4 fruit fly cellular contexts compared by ENCODE assay signal in the genomic region with DNA sequence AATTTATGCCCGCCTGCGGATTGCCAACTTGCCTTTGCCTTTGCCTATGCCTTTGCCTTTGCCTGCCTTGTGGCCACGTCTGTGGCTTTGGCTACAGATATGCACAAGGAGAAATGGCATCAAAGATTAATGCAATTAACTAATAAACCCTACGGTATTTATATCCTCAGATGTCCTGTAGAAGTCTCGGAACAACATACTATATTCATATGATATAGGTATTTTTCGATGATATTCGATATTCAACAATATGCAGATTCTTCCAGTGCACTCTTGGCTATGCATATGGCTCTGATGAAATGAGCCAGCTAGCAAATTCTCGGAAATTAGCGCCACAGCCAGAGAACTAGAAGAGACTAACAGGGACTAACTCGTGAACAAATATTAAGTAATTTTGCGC.
A peak's percentile ranks its signal among the peaks of the same experiment; 100 is the strongest.
TF ChIP-seq lines count a peak whose summit lies in the region.

No protein-coding gene starts in this region.

- TF ChIP-seq CTCF in whole organism, embryonic (GFP tag; optimal IDR thresholded peaks at IDR 0.05; lab: Kevin White, UChicago) = no peak

TF ChIP-seq in whole organism, embryonic, 481 proteins besides CTCF, POLR2A, EP300 and RAD21:
- TF ChIP-seq CG8944 (GFP tag; optimal IDR thresholded peaks at IDR 0.05; lab: Kevin White, UChicago) = no peak
- TF ChIP-seq sens (GFP tag; lab: Kevin White, UChicago) = peak; percentile 23
- TF ChIP-seq Ada2b (GFP tag; IDR thresholded peaks at IDR 0.05; lab: Robert Waterston, UW) = no peak
- no peak for TF ChIP-seq CoRest (tag; optimal IDR thresholded peaks at IDR 0.05; lab: Kevin White, UChicago)
- no peak for TF ChIP-seq CG4707 (GFP tag; optimal IDR thresholded peaks at IDR 0.05; lab: Kevin White, UChicago)
- no peak for TF ChIP-seq hkb (optimal IDR thresholded peaks at IDR 0.05; lab: Kevin White, UChicago)
- no peak for TF ChIP-seq hkb (GFP tag; IDR thresholded peaks at IDR 0.05; lab: Robert Waterston, UW)
- TF ChIP-seq fu2 (GFP tag; optimal IDR thresholded peaks at IDR 0.05; lab: Kevin White, UChicago) = no peak
- peak; percentile 80 for TF ChIP-seq Drgx (GFP tag; IDR thresholded peaks at IDR 0.05; lab: Robert Waterston, UW)
- TF ChIP-seq ind (GFP tag; optimal IDR thresholded peaks at IDR 0.05; lab: Kevin White, UChicago) = no peak
- TF ChIP-seq CG7357 (GFP tag; IDR thresholded peaks at IDR 0.05; lab: Robert Waterston, UW) = no peak
- TF ChIP-seq CG8359 (GFP tag; optimal IDR thresholded peaks at IDR 0.05; lab: Kevin White, UChicago; ENCODE audit: borderline replicate concordance) = no peak
- no peak for TF ChIP-seq Dll (GFP tag; IDR thresholded peaks at IDR 0.05; lab: Robert Waterston, UW; ENCODE audit: partially characterized antibody)
- no peak for TF ChIP-seq CG8290 (GFP tag; optimal IDR thresholded peaks at IDR 0.05; lab: Kevin White, UChicago)
- peak in 1 of 2 experiments; percentile 8 for TF ChIP-seq CG8290 (tag; optimal IDR thresholded peaks at IDR 0.05; lab: Kevin White, UChicago)
- peak; percentile 30 for TF ChIP-seq nom (GFP tag; optimal IDR thresholded peaks at IDR 0.05; lab: Kevin White, UChicago)
- no peak for TF ChIP-seq Hr39 (optimal IDR thresholded peaks at IDR 0.05; lab: Kevin White, UChicago)
- TF ChIP-seq row (GFP tag; IDR thresholded peaks at IDR 0.05; lab: Robert Waterston, UW) = peak; percentile 16; the same call in 1 of the 3 replicates
- peak in 1 of 2 experiments; percentile 74 for TF ChIP-seq bsh (GFP tag; optimal IDR thresholded peaks at IDR 0.05; lab: Kevin White, UChicago)
- TF ChIP-seq lab (GFP tag; optimal IDR thresholded peaks at IDR 0.05; lab: Kevin White, UChicago) = peak; percentile 23
- TF ChIP-seq CG11456 (GFP tag; IDR thresholded peaks at IDR 0.05; lab: Robert Waterston, UW) = no peak

TF ChIP-seq in whole organism, prepupa, 60 proteins besides CTCF, POLR2A, EP300 and RAD21 (continues in another document):
- TF ChIP-seq esn (GFP tag; optimal IDR thresholded peaks at IDR 0.05; lab: Kevin White, UChicago) (peak; percentile 18), fd59A (GFP tag; optimal IDR thresholded peaks at IDR 0.05; lab: Kevin White, UChicago) (peak; percentile 72), CG32006 (GFP tag; optimal IDR thresholded peaks at IDR 0.05; lab: Kevin White, UChicago) (peak; percentile 73), Lpt (GFP tag; optimal IDR thresholded peaks at IDR 0.05; lab: Kevin White, UChicago) (peak; percentile 68), CG3032 (tag; optimal IDR thresholded peaks at IDR 0.05; lab: Kevin White, UChicago) (peak; percentile 83), CG8632 (GFP tag; optimal IDR thresholded peaks at IDR 0.05; lab: Kevin White, UChicago) (peak; percentile 19), spab (GFP tag; optimal IDR thresholded peaks at IDR 0.05; lab: Kevin White, UChicago) (peak; percentile 82), CG6854 (GFP tag; optimal IDR thresholded peaks at IDR 0.05; lab: Kevin White, UChicago) (no peak), Hr39 (GFP tag; optimal IDR thresholded peaks at IDR 0.05; lab: Kevin White, UChicago) (no peak), CG9139 (GFP tag; optimal IDR thresholded peaks at IDR 0.05; lab: Kevin White, UChicago) (peak; percentile 59), CG11762 (GFP tag; optimal IDR thresholded peaks at IDR 0.05; lab: Kevin White, UChicago; ENCODE audit: insufficient read depth) (peak; percentile 59), pdm3 (GFP tag; optimal IDR thresholded peaks at IDR 0.05; lab: Kevin White, UChicago) (peak; percentile 72), Eip78C (GFP tag; lab: Kevin White, UChicago) (peak; percentile 90), CG15336 (GFP tag; IDR thresholded peaks at IDR 0.05; lab: Robert Waterston, UW) (peak; percentile 79), CG8119 (GFP tag; IDR thresholded peaks at IDR 0.05; lab: Robert Waterston, UW) (peak; percentile 80), CG6163 (GFP tag; IDR thresholded peaks at IDR 0.05; lab: Robert Waterston, UW) (peak; percentile 87), CG4318 (GFP tag; optimal IDR thresholded peaks at IDR 0.05; lab: Kevin White, UChicago) (peak; percentile 55), CG1621 (tag; optimal IDR thresholded peaks at IDR 0.05; lab: Kevin White, UChicago) (peak; percentile 80), CG16779 (tag; optimal IDR thresholded peaks at IDR 0.05; lab: Kevin White, UChicago) (peak; percentile 57), dac (GFP tag; optimal IDR thresholded peaks at IDR 0.05; lab: Kevin White, UChicago) (peak; percentile 18), CG6276 (GFP tag; optimal IDR thresholded peaks at IDR 0.05; lab: Kevin White, UChicago) (peak; percentile 54), Gug (GFP tag; IDR thresholded peaks at IDR 0.05; lab: Robert Waterston, UW) (peak; percentile 71), Ets21C (GFP tag; optimal IDR thresholded peaks at IDR 0.05; lab: Kevin White, UChicago) (no peak)

TF ChIP-seq in whole organism, pupa, 21 proteins besides CTCF, POLR2A, EP300 and RAD21:
- TF ChIP-seq Pif1A (GFP tag; optimal IDR thresholded peaks at IDR 0.05; lab: Kevin White, UChicago) = peak; percentile 66
- peak; percentile 81 for TF ChIP-seq CG8301 (tag; optimal IDR thresholded peaks at IDR 0.05; lab: Kevin White, UChicago)
- TF ChIP-seq gl (tag; optimal IDR thresholded peaks at IDR 0.05; lab: Kevin White, UChicago) = peak; percentile 77
- TF ChIP-seq CG32121 (GFP tag; IDR thresholded peaks at IDR 0.05; lab: Robert Waterston, UW) = peak; percentile 33; the same call in 1 of the 2 replicates
- peak; percentile 82 for TF ChIP-seq fd96Ca (GFP tag; IDR thresholded peaks at IDR 0.05; lab: Robert Waterston, UW)
- peak; percentile 81 for TF ChIP-seq CG15710 (tag; optimal IDR thresholded peaks at IDR 0.05; lab: Kevin White, UChicago)
- TF ChIP-seq CG14655 (GFP tag; optimal IDR thresholded peaks at IDR 0.05; lab: Kevin White, UChicago) = peak; percentile 88
- TF ChIP-seq CG8159 (tag; optimal IDR thresholded peaks at IDR 0.05; lab: Kevin White, UChicago) = peak; percentile 81
- TF ChIP-seq CG4496 (GFP tag; IDR thresholded peaks at IDR 0.05; lab: Robert Waterston, UW) = peak; percentile 88
- TF ChIP-seq Ets98B (GFP tag; IDR thresholded peaks at IDR 0.05; lab: Robert Waterston, UW) = peak; percentile 74
- TF ChIP-seq Pif1B (GFP tag; optimal IDR thresholded peaks at IDR 0.05; lab: Kevin White, UChicago) = peak; percentile 77
- no peak for TF ChIP-seq Snoo (tag; optimal IDR thresholded peaks at IDR 0.05; lab: Kevin White, UChicago)
- TF ChIP-seq CG34367 (tag; optimal IDR thresholded peaks at IDR 0.05; lab: Kevin White, UChicago) = peak; percentile 80
- peak; percentile 89 for TF ChIP-seq CG17806 (tag; optimal IDR thresholded peaks at IDR 0.05; lab: Kevin White, UChicago)
- TF ChIP-seq rn (GFP tag; IDR thresholded peaks at IDR 0.05; lab: Robert Waterston, UW) = peak; percentile 34; the same call in 1 of the 2 replicates
- no peak for TF ChIP-seq EcR (GFP tag; optimal IDR thresholded peaks at IDR 0.05; lab: Kevin White, UChicago)
- peak; percentile 57; the same call in 1 of the 2 replicates for TF ChIP-seq CG12605 (GFP tag; IDR thresholded peaks at IDR 0.05; lab: Robert Waterston, UW)
- peak; percentile 86 for TF ChIP-seq CG9948 (tag; optimal IDR thresholded peaks at IDR 0.05; lab: Kevin White, UChicago)
- TF ChIP-seq CG13204 (GFP tag; optimal IDR thresholded peaks at IDR 0.05; lab: Kevin White, UChicago) = peak; percentile 40
- TF ChIP-seq CG10348 (GFP tag; IDR thresholded peaks at IDR 0.05; lab: Robert Waterston, UW) = no peak
- peak; percentile 42 for TF ChIP-seq D1 (tag; optimal IDR thresholded peaks at IDR 0.05; lab: Kevin White, UChicago)

TF ChIP-seq in whole organism, wandering third instar larva, 38 proteins besides CTCF, POLR2A, EP300 and RAD21:
- no peak for TF ChIP-seq Abd-B (GFP tag; optimal IDR thresholded peaks at IDR 0.05; lab: Kevin White, UChicago)
- TF ChIP-seq br (GFP tag; optimal IDR thresholded peaks at IDR 0.05; lab: Kevin White, UChicago) = no peak
- TF ChIP-seq Vsx2 (GFP tag; optimal IDR thresholded peaks at IDR 0.05; lab: Kevin White, UChicago; ENCODE audit: partially characterized antibody) = no peak
- no peak for TF ChIP-seq HLH106 (tag; optimal IDR thresholded peaks at IDR 0.05; lab: Kevin White, UChicago)
- TF ChIP-seq ey (GFP tag; optimal IDR thresholded peaks at IDR 0.05; lab: Kevin White, UChicago) = peak; percentile 6
- TF ChIP-seq Sp1 (GFP tag; optimal IDR thresholded peaks at IDR 0.05; lab: Kevin White, UChicago) = no peak
- no peak for TF ChIP-seq Hr78 (GFP tag; optimal IDR thresholded peaks at IDR 0.05; lab: Kevin White, UChicago)
- no peak for TF ChIP-seq tai (GFP tag; optimal IDR thresholded peaks at IDR 0.05; lab: Kevin White, UChicago)
- TF ChIP-seq Mio (GFP tag; optimal IDR thresholded peaks at IDR 0.05; lab: Kevin White, UChicago) = no peak
- peak; percentile 5 for TF ChIP-seq fru (GFP tag; optimal IDR thresholded peaks at IDR 0.05; lab: Kevin White, UChicago)
- TF ChIP-seq brk (GFP tag; optimal IDR thresholded peaks at IDR 0.05; lab: Kevin White, UChicago) = no peak
- no peak for TF ChIP-seq Dif (GFP tag; optimal IDR thresholded peaks at IDR 0.05; lab: Kevin White, UChicago; ENCODE audit: partially characterized antibody)
- TF ChIP-seq sv (GFP tag; optimal IDR thresholded peaks at IDR 0.05; lab: Kevin White, UChicago) = no peak

Comparison
In these comparisons a context has a peak if more than half of its experiments do, and no peak if none do; other contexts are left out.
1. Of the 7 proteins assayed by ChIP-seq in both whole organism, embryonic and whole organism, prepupa: peak only in whole organism, embryonic: none; only in whole organism, prepupa: CG16779, Gug and Lpt; in both: none; in neither: 4.